Worm (Caenorhabditis elegans) whole organism, late embryonic: ENCODE data around the gene cra-1.

ENCODE experiments used
- C38D4.7 ChIP-seq: fragments of 200-800 bp; sonication (Bioruptor generic); optimal IDR thresholded peaks from 2 replicates; lab custom pipeline; 2018; ENCODE audit warnings: mild to moderate bottlenecking, missing genetic modification characterization, moderate library complexity, missing compliant biosample characterization
- F13H6.1 ChIP-seq: sonication (generic microtip); optimal IDR thresholded peaks from 2 replicates; lab custom pipeline; 2016; ENCODE audit warnings: missing genetic modification characterization, missing compliant biosample characterization
- T23F11.4 ChIP-seq: fragments of 200-800 bp; sonication (Bioruptor generic); optimal IDR thresholded peaks from 2 replicates; lab custom pipeline; 2018; ENCODE audit warnings: mild to moderate bottlenecking, missing genetic modification characterization, missing compliant biosample characterization
- ahr-1 ChIP-seq: sonication (generic microtip); optimal IDR thresholded peaks from 2 replicates; lab custom pipeline; 2016; ENCODE audit warnings: missing genetic modification characterization, missing compliant biosample characterization
- ama-1 ChIP-seq: fragments of 150-350 bp; optimal IDR thresholded peaks from 2 replicates; lab custom pipeline; 2014
- ceh-14 ChIP-seq: sonication (generic microtip); optimal IDR thresholded peaks from 2 replicates; lab custom pipeline; 2016; ENCODE audit warnings: missing genotype, missing genetic modification characterization, missing compliant biosample characterization
- ceh-18 ChIP-seq: sonication (generic microtip); optimal IDR thresholded peaks from 2 replicates; lab custom pipeline; 2016; ENCODE audit warnings: missing genetic modification characterization, missing compliant biosample characterization
- ceh-19 ChIP-seq: fragments of 200-800 bp; sonication (Bioruptor generic); optimal IDR thresholded peaks from 2 replicates; lab custom pipeline; 2018; ENCODE audit warnings: mild to moderate bottlenecking, missing genetic modification characterization, missing compliant biosample characterization
- ceh-2 ChIP-seq: sonication (generic microtip); optimal IDR thresholded peaks from 2 replicates; lab custom pipeline; 2016; ENCODE audit warnings: missing genotype, missing genetic modification characterization, missing compliant biosample characterization
- ceh-24 ChIP-seq: sonication (generic microtip); optimal IDR thresholded peaks from 2 replicates; lab custom pipeline; 2016; ENCODE audit warnings: mild to moderate bottlenecking, missing genetic modification characterization, missing compliant biosample characterization
- ceh-30 ChIP-seq: fragments of 150-350 bp; optimal IDR thresholded peaks from 2 replicates; lab custom pipeline; 2014; ENCODE audit warnings: missing biosample characterization, missing genetic modification characterization
- ceh-48 ChIP-seq: sonication (generic microtip); optimal IDR thresholded peaks from 2 replicates; lab custom pipeline; 2016; ENCODE audit warnings: missing genetic modification characterization, inconsistent platforms, missing compliant biosample characterization
- ceh-9 ChIP-seq: sonication (generic microtip); optimal IDR thresholded peaks from 2 replicates; lab custom pipeline; 2016; ENCODE audit warnings: mild to moderate bottlenecking, missing genetic modification characterization, inconsistent platforms, missing compliant biosample characterization
- dmd-4 ChIP-seq: sonication (generic microtip); optimal IDR thresholded peaks from 2 replicates; lab custom pipeline; 2016; ENCODE audit warnings: borderline replicate concordance, missing genetic modification characterization, missing compliant biosample characterization
- dve-1 ChIP-seq: sonication (generic microtip); optimal IDR thresholded peaks from 2 replicates; lab custom pipeline; 2017; ENCODE audit warnings: antibody characterized with exemption, mild to moderate bottlenecking, missing genetic modification characterization, missing compliant biosample characterization
- elt-2 ChIP-seq: sonication (generic microtip); optimal IDR thresholded peaks from 2 replicates; lab custom pipeline; 2016; ENCODE audit warnings: missing genetic modification reagents, missing genetic modification characterization, missing compliant biosample characterization
- ets-4 ChIP-seq: sonication (generic microtip); optimal IDR thresholded peaks from 2 replicates; lab custom pipeline; 2016; ENCODE audit warnings: missing genetic modification characterization, missing compliant biosample characterization
- fkh-10 ChIP-seq: fragments of 150-350 bp; optimal IDR thresholded peaks from 2 replicates; lab custom pipeline; 2014; ENCODE audit warnings: missing biosample characterization, missing genetic modification reagents, missing genetic modification characterization
- hlh-30 ChIP-seq: sonication (generic microtip); optimal IDR thresholded peaks from 2 replicates; lab custom pipeline; 2017; ENCODE audit warnings: antibody characterized with exemption, missing genetic modification characterization, missing compliant biosample characterization; ENCODE audit not compliant: insufficient read depth
- hlh-6 ChIP-seq: sonication (generic microtip); optimal IDR thresholded peaks from 2 replicates; lab custom pipeline; 2016; ENCODE audit warnings: missing genotype, missing genetic modification characterization, missing compliant biosample characterization
- lin-11 ChIP-seq: fragments of 200-800 bp; sonication (Bioruptor generic); optimal IDR thresholded peaks from 2 replicates; lab custom pipeline; 2018; ENCODE audit warnings: mild to moderate bottlenecking, missing genetic modification characterization, missing compliant biosample characterization
- madf-2 ChIP-seq: sonication (generic microtip); optimal IDR thresholded peaks from 2 replicates; lab custom pipeline; 2017; ENCODE audit warnings: missing genetic modification characterization, missing compliant biosample characterization
- nfya-1 ChIP-seq: sonication (generic microtip); optimal IDR thresholded peaks from 2 replicates; lab custom pipeline; 2017; ENCODE audit warnings: missing genetic modification characterization, mild to moderate bottlenecking, missing compliant biosample characterization, antibody characterized with exemption, moderate library complexity
- nhr-11 ChIP-seq: fragments of 150-350 bp; optimal IDR thresholded peaks from 2 replicates; lab custom pipeline; 2014; ENCODE audit warnings: missing biosample characterization, missing genetic modification characterization
- nhr-232 ChIP-seq: sonication (generic microtip); optimal IDR thresholded peaks from 2 replicates; lab custom pipeline; 2016; ENCODE audit warnings: missing genetic modification characterization, missing compliant biosample characterization
- npax-4 ChIP-seq: sonication (generic microtip); optimal IDR thresholded peaks from 2 replicates; lab custom pipeline; 2016; ENCODE audit warnings: missing genetic modification characterization, missing compliant biosample characterization
- pha-2 ChIP-seq: sonication (generic microtip); optimal IDR thresholded peaks from 2 replicates; lab custom pipeline; 2017; ENCODE audit warnings: mild to moderate bottlenecking, missing genetic modification characterization, missing compliant biosample characterization
- pha-4 ChIP-seq: fragments of 150-350 bp; optimal IDR thresholded peaks from 2 replicates; lab custom pipeline; 2018; ENCODE audit warnings: missing biosample characterization, missing genetic modification reagents, missing genetic modification characterization
- pqm-1 ChIP-seq: sonication (generic microtip); optimal IDR thresholded peaks from 2 replicates; lab custom pipeline; 2016; ENCODE audit warnings: missing genetic modification characterization, missing compliant biosample characterization
- ref-2 ChIP-seq: sonication (generic microtip); optimal IDR thresholded peaks from 2 replicates; lab custom pipeline; 2016; ENCODE audit warnings: missing genetic modification characterization, missing compliant biosample characterization
- rnt-1 ChIP-seq: sonication (generic microtip); optimal IDR thresholded peaks from 2 replicates; lab custom pipeline; 2016; ENCODE audit warnings: missing genetic modification characterization, missing compliant biosample characterization
- syd-9 ChIP-seq: sonication (generic microtip); optimal IDR thresholded peaks from 2 replicates; lab custom pipeline; 2016; ENCODE audit warnings: mild to moderate bottlenecking, missing genetic modification characterization, moderate library complexity, missing compliant biosample characterization
- tbx-7 ChIP-seq: sonication (generic microtip); optimal IDR thresholded peaks from 2 replicates; lab custom pipeline; 2016; ENCODE audit warnings: missing genotype, missing genetic modification characterization, missing compliant biosample characterization
- unc-55 ChIP-seq: sonication (generic microtip); optimal IDR thresholded peaks from 2 replicates; lab custom pipeline; 2017; ENCODE audit warnings: missing biosample characterization, missing genetic modification reagents, missing genetic modification characterization
- zip-5 ChIP-seq: sonication (generic microtip); optimal IDR thresholded peaks from 2 replicates; lab custom pipeline; 2016; ENCODE audit warnings: missing genetic modification characterization, missing compliant biosample characterization

Gene cra-1

DNA sequence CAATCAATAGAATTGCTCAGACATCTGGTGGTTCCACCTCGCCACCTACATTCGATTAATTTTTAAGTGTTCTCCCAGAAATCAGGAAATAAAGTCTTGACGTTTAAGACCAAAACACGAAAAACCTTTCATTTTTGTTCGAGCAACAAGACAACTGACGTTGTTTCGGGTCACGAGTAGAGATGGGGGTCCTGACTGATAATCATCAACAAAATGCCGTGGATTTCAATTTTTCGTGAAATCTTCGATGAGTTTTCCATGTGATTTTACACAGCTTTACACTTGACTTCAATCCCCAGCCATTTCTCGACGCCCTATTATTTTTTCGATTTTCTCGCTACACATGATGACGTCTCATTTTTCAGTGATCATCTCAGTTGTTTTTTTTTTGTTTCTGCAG lies 1.8 kb upstream of the cra-1 start:
- TF ChIP-seq unc-55 = peak; percentile 6
- TF ChIP-seq dmd-4 (tag; lab: Kevin White, UChicago) = no peak

DNA sequence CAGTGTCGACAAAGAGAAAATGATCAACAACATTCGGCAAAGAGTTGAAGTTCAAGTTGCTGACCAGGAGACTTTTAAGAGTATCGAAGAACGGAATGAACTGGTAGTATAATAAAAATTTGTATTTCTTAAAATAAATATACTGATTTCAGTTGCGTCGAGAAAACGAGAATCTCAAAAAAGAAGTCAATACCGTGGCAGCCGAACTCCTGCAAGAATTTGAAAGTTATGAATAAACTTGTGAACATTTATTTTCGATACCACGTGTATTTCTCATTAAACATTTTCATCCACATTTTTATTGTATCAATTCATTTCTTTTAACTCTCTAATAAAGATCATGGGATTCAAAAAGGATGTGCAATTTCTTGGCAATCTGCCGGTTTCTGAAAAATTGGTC lies 736 bp upstream of the cra-1 start, which contains the start of gene K04C2.8:
Gene K04C2.8 (plus strand): TSS at position 301 of the 400 bp plus-strand sequence.
- TF ChIP-seq syd-9 (tag; lab: Kevin White, UChicago) (no peak), nhr-232 (tag; lab: Kevin White, UChicago) (no peak), ceh-18 (tag; lab: Kevin White, UChicago) (no peak), ets-4 (tag; lab: Kevin White, UChicago) (no peak), ahr-1 (tag; lab: Kevin White, UChicago) (no peak), lin-11 (tag; lab: Kevin White, UChicago) (no peak), pha-4 (no peak), nhr-11 (tag; lab: Kevin White, UChicago) (no peak), ceh-48 (tag; lab: Kevin White, UChicago) (no peak), rnt-1 (tag; lab: Kevin White, UChicago) (no peak), hlh-30 (tag; lab: Kevin White, UChicago) (no peak), T23F11.4 (no peak), ceh-30 (tag; lab: Kevin White, UChicago) (no peak), zip-5 (tag; lab: Kevin White, UChicago) (no peak), pha-2 (tag; lab: Kevin White, UChicago) (no peak), ceh-9 (tag; lab: Kevin White, UChicago) (no peak), ceh-19 (GFP tag; lab: Kevin White, UChicago) (no peak), nfya-1 (no peak), C38D4.7 (GFP tag; lab: Kevin White, UChicago) (no peak), ceh-2 (tag; lab: Kevin White, UChicago) (no peak)
- TF ChIP-seq, all 69 proteins: peak for 0

DNA sequence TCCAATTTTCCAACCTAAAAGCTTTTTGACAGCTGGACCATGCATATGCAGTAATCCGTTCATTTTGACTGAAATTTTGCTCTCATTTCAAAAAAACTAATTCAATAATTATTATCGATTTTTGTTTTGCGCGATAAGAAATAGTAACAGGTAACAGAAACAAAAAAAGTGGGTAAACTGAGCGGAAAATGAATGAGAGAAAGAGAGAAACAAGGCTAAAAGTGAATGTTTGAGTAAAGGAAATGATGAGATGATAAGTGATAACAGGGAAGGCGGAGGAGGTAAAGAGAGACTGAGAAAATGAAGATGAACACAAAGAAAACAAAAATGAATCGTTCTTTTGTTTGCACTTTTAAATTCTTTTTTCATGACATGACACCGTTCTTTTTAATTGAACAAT lies 5.4 kb downstream of the cra-1 start, which contains the start of gene sma-3:
Gene sma-3 (minus strand): TSS at position 68 of the 400 bp plus-strand sequence.
- peak; percentile 12 for TF ChIP-seq elt-2 (tag; lab: Kevin White, UChicago)
- TF ChIP-seq hlh-6 (tag; lab: Kevin White, UChicago) = no peak
- TF ChIP-seq fkh-10 (GFP tag; lab: Kevin White, UChicago) = no peak
- no peak for TF ChIP-seq ceh-24 (tag; lab: Kevin White, UChicago)

DNA sequence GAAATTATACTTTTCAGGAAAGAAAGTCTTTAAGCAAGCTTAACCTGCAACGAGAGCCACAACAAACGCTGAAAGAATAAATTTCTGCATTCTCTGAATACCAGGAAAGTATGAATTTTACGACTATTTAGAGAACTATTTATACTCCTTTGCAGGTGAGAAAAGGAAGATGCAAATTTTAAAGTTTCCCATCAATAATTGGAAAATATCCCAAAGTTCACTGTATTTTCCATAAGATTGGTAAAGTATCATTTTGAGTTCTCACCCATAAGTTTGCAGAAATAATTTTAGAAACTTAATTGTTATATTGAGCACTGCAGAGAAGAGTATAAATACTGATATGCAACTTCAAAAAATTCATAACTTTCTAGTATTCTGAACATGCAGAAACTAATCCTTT lies 9.8 kb downstream of the cra-1 start, which contains the start of gene clec-158:
Gene clec-158 (minus strand): TSS at position 101 of the 400 bp plus-strand sequence.
- no peak for TF ChIP-seq ama-1 (lab: Kevin White, UChicago)
- TF ChIP-seq ahr-1 (tag; lab: Kevin White, UChicago) = no peak
- no peak for TF ChIP-seq rnt-1 (tag; lab: Kevin White, UChicago)
- TF ChIP-seq npax-4 (tag; lab: Kevin White, UChicago) = no peak
- no peak for TF ChIP-seq madf-2 (tag; lab: Kevin White, UChicago)
- TF ChIP-seq F13H6.1 (tag; lab: Kevin White, UChicago) = no peak
- no peak for TF ChIP-seq ref-2 (tag; lab: Kevin White, UChicago)
- TF ChIP-seq ceh-14 (tag; lab: Kevin White, UChicago) = no peak
- TF ChIP-seq hlh-30 (tag; lab: Kevin White, UChicago) = no peak
- no peak for TF ChIP-seq pqm-1 (tag; lab: Kevin White, UChicago)
- TF ChIP-seq dmd-4 (tag; lab: Kevin White, UChicago) = no peak
- no peak for TF ChIP-seq tbx-7 (tag; lab: Kevin White, UChicago)

DNA sequence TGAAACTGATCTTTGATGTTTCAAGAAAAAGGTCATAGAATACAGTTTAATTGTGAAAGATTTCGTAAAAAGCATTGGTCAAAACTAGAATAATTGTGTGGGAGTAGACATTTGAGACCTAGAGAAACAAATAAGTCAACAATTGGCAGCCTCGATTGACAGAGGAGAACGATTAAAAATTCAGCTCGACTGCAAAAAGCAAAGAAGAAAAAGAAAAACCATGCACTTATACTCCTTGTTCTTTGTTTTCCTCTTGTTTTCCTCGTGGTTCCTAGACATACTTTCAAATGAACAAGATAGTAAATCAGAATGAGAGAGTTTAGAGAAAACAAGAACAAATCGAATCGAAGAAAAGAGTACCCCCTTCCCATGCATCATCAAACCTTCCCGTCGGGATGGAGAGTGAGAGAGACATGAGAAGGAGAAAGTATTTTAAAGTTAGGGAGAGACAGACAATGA lies 11.8 kb downstream of the cra-1 start:
- peak; percentile 16 for TF ChIP-seq dve-1 (tag; lab: Kevin White, UChicago)
- TF ChIP-seq ceh-2 (tag; lab: Kevin White, UChicago) = no peak
- TF ChIP-seq, all 69 proteins: peak for 1
